Fruit fly (Drosophila melanogaster) whole organism, pupa: Measurements from ENCODE around the gene Galphai.

Experiments used
- CG10348 ChIP-seq: fragments of 200-800 bp; sonication (Bioruptor generic); IDR thresholded peaks from 2 replicates; pipeline ENCODE4 v1.3.6; 2022; ENCODE audit warnings: missing biosample characterization, missing genetic modification characterization
- CG12605 ChIP-seq: fragments of 200-800 bp; sonication (Bioruptor generic); IDR thresholded peaks from 2 replicates; pipeline ENCODE4 v1.3.6; 2022; ENCODE audit warnings: missing biosample characterization, missing genetic modification characterization
- CG13204 ChIP-seq: fragments of 200-800 bp; sonication (Bioruptor generic); optimal IDR thresholded peaks from 2 replicates; lab custom pipeline; 2018; ENCODE audit warnings: missing biosample characterization, mild to moderate bottlenecking, missing genetic modification characterization, moderate library complexity
- CG14655 ChIP-seq: fragments of 200-800 bp; sonication (Bioruptor generic); optimal IDR thresholded peaks from 3 replicates; lab custom pipeline; 2017; ENCODE audit warnings: mild to moderate bottlenecking, missing biosample characterization, missing genetic modification reagents, missing genetic modification characterization
- CG15710 ChIP-seq: fragments of 200-800 bp; sonication (Bioruptor generic); optimal IDR thresholded peaks from 2 replicates; lab custom pipeline; 2018; ENCODE audit warnings: missing biosample characterization, mild to moderate bottlenecking, missing genetic modification characterization, moderate library complexity
- CG17806 ChIP-seq: fragments of 200-800 bp; sonication (Bioruptor generic); optimal IDR thresholded peaks from 2 replicates; lab custom pipeline; 2018; ENCODE audit warnings: missing biosample characterization, mild to moderate bottlenecking, missing genetic modification characterization, moderate library complexity
- CG32121 ChIP-seq: fragments of 200-800 bp; sonication (Bioruptor generic); IDR thresholded peaks from 2 replicates; pipeline ENCODE4 v1.3.6; 2022; ENCODE audit warnings: missing biosample characterization, missing genetic modification characterization
- CG34367 ChIP-seq: fragments of 200-800 bp; sonication (Bioruptor generic); optimal IDR thresholded peaks from 2 replicates; lab custom pipeline; 2018; ENCODE audit warnings: missing biosample characterization, mild to moderate bottlenecking, missing genetic modification characterization
- CG4496 ChIP-seq: fragments of 200-800 bp; sonication (Bioruptor generic); IDR thresholded peaks from 3 replicates; pipeline ENCODE4 v1.3.6; 2022; ENCODE audit warnings: missing biosample characterization, missing genetic modification characterization
- CG8159 ChIP-seq: fragments of 200-800 bp; sonication (Bioruptor generic); optimal IDR thresholded peaks from 3 replicates; lab custom pipeline; 2018; ENCODE audit warnings: missing biosample characterization, mild to moderate bottlenecking, missing genetic modification characterization, moderate library complexity
- CG8301 ChIP-seq: fragments of 200-800 bp; sonication (Bioruptor generic); optimal IDR thresholded peaks from 2 replicates; lab custom pipeline; 2018; ENCODE audit warnings: missing biosample characterization, mild to moderate bottlenecking, missing genetic modification characterization
- CG9948 ChIP-seq: fragments of 200-800 bp; sonication (Bioruptor generic); optimal IDR thresholded peaks from 2 replicates; lab custom pipeline; 2018; ENCODE audit warnings: missing biosample characterization, mild to moderate bottlenecking, missing genetic modification characterization, moderate library complexity
- EcR ChIP-seq: fragments of 200-800 bp; sonication (Bioruptor generic); optimal IDR thresholded peaks from 3 replicates; lab custom pipeline; 2019; ENCODE audit warnings: missing biosample characterization, missing genetic modification characterization, mild to moderate bottlenecking, moderate library complexity, missing genetic modification reagents
- Ets98B ChIP-seq: fragments of 200-800 bp; sonication (Bioruptor generic); IDR thresholded peaks from 2 replicates; pipeline ENCODE4 v1.3.6; 2022; ENCODE audit warnings: missing biosample characterization, missing genetic modification characterization
- Pif1A ChIP-seq: fragments of 200-800 bp; sonication (Bioruptor generic); optimal IDR thresholded peaks from 3 replicates; lab custom pipeline; 2016; ENCODE audit warnings: missing biosample characterization, missing genetic modification characterization
- Pif1B ChIP-seq: fragments of 200-800 bp; sonication (Bioruptor generic); optimal IDR thresholded peaks from 3 replicates; lab custom pipeline; 2016; ENCODE audit warnings: missing biosample characterization, missing genetic modification characterization
- Snoo ChIP-seq: fragments of 200-800 bp; sonication (Bioruptor generic); optimal IDR thresholded peaks from 3 replicates; lab custom pipeline; 2017; ENCODE audit warnings: missing biosample characterization, mild to moderate bottlenecking, missing genetic modification characterization, inconsistent platforms
- fd96Ca ChIP-seq: fragments of 200-800 bp; sonication (Bioruptor generic); IDR thresholded peaks from 3 replicates; pipeline ENCODE4 v1.3.6; 2022; ENCODE audit warnings: missing biosample characterization, missing genetic modification characterization
- gl ChIP-seq: fragments of 200-800 bp; sonication (Bioruptor generic); optimal IDR thresholded peaks from 2 replicates; lab custom pipeline; 2018; ENCODE audit warnings: missing biosample characterization, mild to moderate bottlenecking, missing genetic modification characterization
- rn ChIP-seq: fragments of 200-800 bp; sonication (Bioruptor generic); IDR thresholded peaks from 2 replicates; pipeline ENCODE4 v1.3.6; 2022; ENCODE audit warnings: missing biosample characterization, missing genetic modification characterization

Galphai gene

dm6 chr3L:6999993-7000392, 20.1 kb upstream of the Galphai start:
- TF ChIP-seq CG15710 (tag; lab: Kevin White, UChicago), result no peak

dm6 chr3L:6998692-6999091, 18.8 kb upstream of the Galphai start, which contains the start of gene Mp:
Gene Mp, plus strand, starts transcription at chr3L:6998843.
- TF ChIP-seq CG34367 (tag; lab: Kevin White, UChicago) (no peak), CG4496 (GFP tag; lab: Robert Waterston, UW) (no peak), Snoo (no peak), CG14655 (GFP tag; lab: Kevin White, UChicago) (no peak), CG32121 (GFP tag; lab: Robert Waterston, UW) (peak; percentile 16; the same call in 1 of the 2 replicates), CG12605 (GFP tag; lab: Robert Waterston, UW) (peak; percentile 33; the same call in 1 of the 2 replicates), gl (tag; lab: Kevin White, UChicago) (no peak), CG10348 (GFP tag; lab: Robert Waterston, UW) (no peak), Pif1B (no peak), CG15710 (tag; lab: Kevin White, UChicago) (no peak), CG13204 (GFP tag; lab: Kevin White, UChicago) (no peak), CG9948 (tag; lab: Kevin White, UChicago) (no peak), Ets98B (GFP tag; lab: Robert Waterston, UW) (0 out of 2 replicates have a peak, but pooled peaks have one; percentile 15)

dm6 chr3L:6997410-6997809, 17.6 kb upstream of the Galphai start:
- TF ChIP-seq Ets98B (GFP tag; lab: Robert Waterston, UW), result no peak; the same call in 1 of the 2 replicates
- TF ChIP-seq CG12605 (GFP tag; lab: Robert Waterston, UW), result peak; percentile 68; the same call in 1 of the 2 replicates

dm6 chr3L:6996907-6997306, 17.1 kb upstream of the Galphai start:
- TF ChIP-seq CG32121 (GFP tag; lab: Robert Waterston, UW) (peak; percentile 74), CG9948 (tag; lab: Kevin White, UChicago) (peak; percentile 29), CG34367 (tag; lab: Kevin White, UChicago) (peak; percentile 6), CG14655 (GFP tag; lab: Kevin White, UChicago) (peak; percentile 59), Ets98B (GFP tag; lab: Robert Waterston, UW) (peak; percentile 47; the same call in 1 of the 2 replicates), rn (GFP tag; lab: Robert Waterston, UW) (no peak), fd96Ca (GFP tag; lab: Robert Waterston, UW) (0 out of 3 replicates have a peak, but pooled peaks have one; percentile 34), Pif1A (peak; percentile 47), Pif1B (no peak), CG8301 (tag; lab: Kevin White, UChicago) (peak; percentile 59), CG17806 (tag; lab: Kevin White, UChicago) (peak; percentile 20), CG4496 (GFP tag; lab: Robert Waterston, UW) (peak; percentile 59; the same call in 1 of the 3 replicates), EcR (GFP tag; lab: Kevin White, UChicago) (no peak), CG13204 (GFP tag; lab: Kevin White, UChicago) (no peak), gl (tag; lab: Kevin White, UChicago) (no peak), CG8159 (tag; lab: Kevin White, UChicago) (peak; percentile 56), Snoo (peak; percentile 3), CG15710 (tag; lab: Kevin White, UChicago) (peak; percentile 28)
- TF ChIP-seq, all 21 proteins: peak for 13

dm6 chr3L:6995364-6995749, 15.5 kb upstream of the Galphai start:
- no peak for TF ChIP-seq CG15710 (tag; lab: Kevin White, UChicago)
- TF ChIP-seq CG10348 (GFP tag; lab: Robert Waterston, UW), result no peak
- no peak for TF ChIP-seq CG8159 (tag; lab: Kevin White, UChicago)
- TF ChIP-seq Snoo, result no peak
- TF ChIP-seq CG17806 (tag; lab: Kevin White, UChicago), result no peak
- TF ChIP-seq CG14655 (GFP tag; lab: Kevin White, UChicago), result no peak
- no peak for TF ChIP-seq CG34367 (tag; lab: Kevin White, UChicago)
- no peak for TF ChIP-seq fd96Ca (GFP tag; lab: Robert Waterston, UW)
- TF ChIP-seq CG9948 (tag; lab: Kevin White, UChicago), result no peak

dm6 chr3L:6993350-6993749, 13.5 kb upstream of the Galphai start:
- TF ChIP-seq EcR (GFP tag; lab: Kevin White, UChicago), result no peak
- TF ChIP-seq CG9948 (tag; lab: Kevin White, UChicago), result no peak
- TF ChIP-seq, all 21 proteins: peak for 0

dm6 chr3L:6990288-6990687, 10.4 kb upstream of the Galphai start, which contains the start of gene bin:
Gene bin, plus strand, starts transcription at chr3L:6990622.
- TF ChIP-seq CG13204 (GFP tag; lab: Kevin White, UChicago), result no peak
- TF ChIP-seq CG34367 (tag; lab: Kevin White, UChicago), result no peak
- no peak for TF ChIP-seq CG12605 (GFP tag; lab: Robert Waterston, UW)
- no peak for TF ChIP-seq Ets98B (GFP tag; lab: Robert Waterston, UW)
- TF ChIP-seq CG17806 (tag; lab: Kevin White, UChicago), result no peak
- no peak for TF ChIP-seq CG10348 (GFP tag; lab: Robert Waterston, UW)
- no peak for TF ChIP-seq rn (GFP tag; lab: Robert Waterston, UW)
- no peak for TF ChIP-seq EcR (GFP tag; lab: Kevin White, UChicago)
- TF ChIP-seq Pif1A, result no peak
- TF ChIP-seq CG14655 (GFP tag; lab: Kevin White, UChicago), result no peak
- no peak for TF ChIP-seq Pif1B
- no peak for TF ChIP-seq CG8159 (tag; lab: Kevin White, UChicago)
